Fruit fly (Drosophila melanogaster) whole organism, larva: Measurements from ENCODE around the gene Ugt37B1.

ENCODE experiments used
- noc ChIP-seq: fragments of 200-800 bp; sonication (Bioruptor generic); optimal IDR thresholded peaks from 3 replicates; lab custom pipeline; 2019; ENCODE audit warnings: missing biosample characterization, mild to moderate bottlenecking, missing genetic modification characterization, moderate library complexity

The Ugt37B1 gene

dm6 chr2L:6224803-6225202 is at the start of gene Ugt37B1:
Gene Ugt37B1 (plus strand): TSS chr2L:6225048.
- no peak for TF ChIP-seq noc (tag; lab: Kevin White, UChicago)

- no peak for TF ChIP-seq noc (tag; lab: Kevin White, UChicago)
Measured at dm6 chr2L:6176408-6176807, 48.4 kb upstream of the Ugt37B1 start.

- no peak for TF ChIP-seq noc (tag; lab: Kevin White, UChicago)
Measured at dm6 chr2L:6177141-6177540, 47.7 kb upstream of the Ugt37B1 start.

dm6 chr2L:6178118-6178739 is 46.6 kb upstream of the Ugt37B1 start:
- TF ChIP-seq noc (tag; lab: Kevin White, UChicago): no peak

- TF ChIP-seq noc (tag; lab: Kevin White, UChicago): no peak
Measured at dm6 chr2L:6178740-6179633, 45.9 kb upstream of the Ugt37B1 start, which contains the start of gene smal. Gene smal (plus strand): TSS chr2L:6179133.

dm6 chr2L:6179990-6180389 is 44.9 kb upstream of the Ugt37B1 start:
- TF ChIP-seq noc (tag; lab: Kevin White, UChicago): no peak

dm6 chr2L:6186356-6186755 is 38.5 kb upstream of the Ugt37B1 start:
- no peak for TF ChIP-seq noc (tag; lab: Kevin White, UChicago)

dm6 chr2L:6193004-6193566 is 31.8 kb upstream of the Ugt37B1 start:
- no peak for TF ChIP-seq noc (tag; lab: Kevin White, UChicago)

dm6 chr2L:6194054-6194453 is 30.8 kb upstream of the Ugt37B1 start:
- no peak for TF ChIP-seq noc (tag; lab: Kevin White, UChicago)

- no peak for TF ChIP-seq noc (tag; lab: Kevin White, UChicago)
Measured at dm6 chr2L:6197773-6198172, 27.1 kb upstream of the Ugt37B1 start.

dm6 chr2L:6198822-6199221 is 26.0 kb upstream of the Ugt37B1 start:
- no peak for TF ChIP-seq noc (tag; lab: Kevin White, UChicago)

dm6 chr2L:6199544-6199943 is 25.3 kb upstream of the Ugt37B1 start:
- TF ChIP-seq noc (tag; lab: Kevin White, UChicago): no peak

dm6 chr2L:6201469-6201868 is 23.4 kb upstream of the Ugt37B1 start:
- TF ChIP-seq noc (tag; lab: Kevin White, UChicago): no peak

dm6 chr2L:6202881-6203280 is 22.0 kb upstream of the Ugt37B1 start:
- TF ChIP-seq noc (tag; lab: Kevin White, UChicago): no peak

dm6 chr2L:6204624-6205303 is 20.1 kb upstream of the Ugt37B1 start:
- no peak for TF ChIP-seq noc (tag; lab: Kevin White, UChicago)

dm6 chr2L:6210818-6211217 is 14.0 kb upstream of the Ugt37B1 start:
- TF ChIP-seq noc (tag; lab: Kevin White, UChicago): no peak
